Worm (Caenorhabditis elegans) whole organism, L2 larva: ENCODE measurements around the gene srsx-32.

Experiments used
- dmd-4 ChIP-seq: sonication (generic microtip); optimal IDR thresholded peaks from 2 replicates; lab custom pipeline; 2017; ENCODE audit warnings: missing biosample characterization, missing genetic modification characterization
- lin-13 ChIP-seq: fragments of 150-350 bp; optimal IDR thresholded peaks from 2 replicates; lab custom pipeline; 2014; ENCODE audit warnings: missing biosample characterization, missing genetic modification reagents, missing genetic modification characterization
- lin-39 ChIP-seq: fragments of 150-350 bp; optimal IDR thresholded peaks from 2 replicates; lab custom pipeline; 2014; ENCODE audit warnings: missing biosample characterization, missing genetic modification reagents, missing genetic modification characterization
- nhr-23 ChIP-seq: fragments of 150-350 bp; optimal IDR thresholded peaks from 2 replicates; lab custom pipeline; 2014; ENCODE audit warnings: missing biosample characterization, missing genetic modification reagents, missing genetic modification characterization
- nhr-6 ChIP-seq: fragments of 150-350 bp; optimal IDR thresholded peaks from 2 replicates; lab custom pipeline; 2014; ENCODE audit warnings: missing biosample characterization, missing genetic modification characterization
- zag-1 ChIP-seq: fragments of 150-350 bp; optimal IDR thresholded peaks from 2 replicates; lab custom pipeline; 2014; ENCODE audit warnings: missing biosample characterization, missing genetic modification characterization

ce11 chrV:7046005-7046404 lies 28.8 kb downstream of the srsx-32 start, which contains the start of gene F20A1.2:
- no peak for TF ChIP-seq lin-39
- TF ChIP-seq zag-1 = no peak
- TF ChIP-seq nhr-6 = no peak
- no peak for TF ChIP-seq lin-13 (GFP tag; lab: Kevin White, UChicago)
- no peak for TF ChIP-seq nhr-23 (tag; lab: Kevin White, UChicago)
- no peak for TF ChIP-seq dmd-4 (tag; lab: Kevin White, UChicago)
